Fruit fly (Drosophila melanogaster) whole organism, embryonic: ENCODE data around the gene CG6788.

Experiments used
- Aef1 ChIP-seq: fragments of 200-800 bp; sonication (Bioruptor generic); IDR thresholded peaks from 3 replicates; pipeline ENCODE4 v1.3.6; 2022; ENCODE audit warnings: missing biosample characterization, missing genetic modification characterization
- Antp ChIP-seq: fragments of 200-800 bp; sonication (Bioruptor generic); optimal IDR thresholded peaks from 3 replicates; lab custom pipeline; 2016; ENCODE audit warnings: missing biosample characterization, missing genetic modification characterization
- Atf3 ChIP-seq: fragments of 200-800 bp; sonication (Bioruptor generic); optimal IDR thresholded peaks from 3 replicates; lab custom pipeline; 2016; ENCODE audit warnings: missing biosample characterization, missing genetic modification characterization
- CG1024 ChIP-seq: fragments of 200-800 bp; sonication (Bioruptor generic); IDR thresholded peaks from 2 replicates; pipeline ENCODE4 v1.3.6; 2022; ENCODE audit warnings: missing biosample characterization, missing genetic modification characterization
- CG11247 ChIP-seq: fragments of 200-800 bp; sonication (Bioruptor generic); IDR thresholded peaks from 2 replicates; pipeline ENCODE4 v1.3.6; 2022; ENCODE audit warnings: missing biosample characterization, missing genetic modification characterization
- CG11456 ChIP-seq: fragments of 200-800 bp; sonication (Bioruptor generic); IDR thresholded peaks from 3 replicates; pipeline ENCODE4 v1.3.6; 2022; ENCODE audit warnings: missing biosample characterization, missing genetic modification characterization
- CG11504 ChIP-seq: fragments of 200-800 bp; sonication (Bioruptor generic); optimal IDR thresholded peaks from 3 replicates; lab custom pipeline; 2019; ENCODE audit warnings: missing biosample characterization, mild to moderate bottlenecking, missing genetic modification characterization, moderate library complexity
- CG12236 ChIP-seq: fragments of 200-800 bp; sonication (Bioruptor generic); optimal IDR thresholded peaks from 2 replicates; lab custom pipeline; 2016; ENCODE audit warnings: missing biosample characterization, missing genetic modification characterization
- CG13775 ChIP-seq: fragments of 200-800 bp; sonication (Bioruptor generic); optimal IDR thresholded peaks from 3 replicates; lab custom pipeline; 2017; ENCODE audit warnings: missing biosample characterization, mild to moderate bottlenecking, missing genetic modification characterization
- CG15514 ChIP-seq: fragments of 200-800 bp; sonication (Bioruptor generic); optimal IDR thresholded peaks from 3 replicates; lab custom pipeline; 2017; ENCODE audit warnings: missing biosample characterization, missing genetic modification characterization, mild to moderate bottlenecking, moderate library complexity, missing genetic modification reagents
- CG17912 ChIP-seq: fragments of 200-800 bp; sonication (Bioruptor generic); optimal IDR thresholded peaks from 2 replicates; lab custom pipeline; 2018; ENCODE audit warnings: missing biosample characterization, mild to moderate bottlenecking, missing genetic modification characterization
- CG18599 ChIP-seq: fragments of 200-800 bp; sonication (Bioruptor generic); optimal IDR thresholded peaks from 3 replicates; lab custom pipeline; 2017; ENCODE audit warnings: missing biosample characterization, missing genetic modification characterization, mild to moderate bottlenecking, moderate library complexity, missing genetic modification reagents
- CG31224 ChIP-seq: fragments of 200-800 bp; sonication (Bioruptor generic); IDR thresholded peaks from 2 replicates; pipeline ENCODE4 v1.3.6; 2022; ENCODE audit warnings: missing biosample characterization, missing genetic modification characterization
- CG31365 ChIP-seq: fragments of 200-800 bp; sonication (Bioruptor generic); optimal IDR thresholded peaks from 2 replicates; lab custom pipeline; 2018; ENCODE audit warnings: missing biosample characterization, mild to moderate bottlenecking, missing genetic modification characterization
- CG34224 ChIP-seq: fragments of 200-800 bp; sonication (Bioruptor generic); IDR thresholded peaks from 3 replicates; pipeline ENCODE4 v1.3.6; 2022; ENCODE audit warnings: missing biosample characterization, missing genetic modification characterization; ENCODE audit not compliant: partially characterized antibody
- CG4360 ChIP-seq: fragments of 200-800 bp; sonication (Bioruptor generic); IDR thresholded peaks from 2 replicates; pipeline ENCODE4 v1.3.6; 2022; ENCODE audit warnings: missing biosample characterization, missing genetic modification characterization
- CG9215 ChIP-seq: fragments of 200-800 bp; sonication (Bioruptor generic); IDR thresholded peaks from 2 replicates; pipeline ENCODE4 v1.3.6; 2022; ENCODE audit warnings: missing biosample characterization, missing genetic modification characterization
- D ChIP-seq, 2 experiments: fragments of 200-800 bp in 1 of 2; fragments of >200 bp in 1 of 2; sonication (Bioruptor generic) in 1 of 2; optimal IDR thresholded peaks; 2 replicates in 1 of 2; 3 replicates in 1 of 2; lab custom pipeline; 2017; ENCODE audit warnings: mild to moderate bottlenecking in 1 of 2, missing biosample characterization in 1 of 2, missing genetic modification characterization in 1 of 2, missing genetic modification reagents in 1 of 2
- Fer1 ChIP-seq: fragments of 200-800 bp; sonication (Bioruptor generic); optimal IDR thresholded peaks from 2 replicates; lab custom pipeline; 2017; ENCODE audit warnings: missing biosample characterization, mild to moderate bottlenecking, missing genetic modification characterization
- Fer2 ChIP-seq: fragments of 200-800 bp; sonication (Bioruptor generic); optimal IDR thresholded peaks from 2 replicates; lab custom pipeline; 2018; ENCODE audit warnings: missing biosample characterization, mild to moderate bottlenecking, missing genetic modification characterization, moderate library complexity
- HmgD ChIP-seq: fragments of 200-800 bp; sonication (Bioruptor generic); optimal IDR thresholded peaks from 3 replicates; lab custom pipeline; 2016; ENCODE audit warnings: missing biosample characterization, missing genetic modification characterization
- Hr3 ChIP-seq: fragments of 200-800 bp; sonication (Bioruptor generic); optimal IDR thresholded peaks from 3 replicates; lab custom pipeline; 2016; ENCODE audit warnings: missing biosample characterization, missing genetic modification characterization
- Lpt ChIP-seq: fragments of >200 bp; optimal IDR thresholded peaks from 2 replicates; lab custom pipeline; 2018; ENCODE audit warnings: missing biosample characterization, missing genetic modification characterization
- Med ChIP-seq: fragments of 200-800 bp; sonication (Bioruptor generic); peaks from one replicate; lab custom pipeline; 2016; ENCODE audit warnings: missing biosample characterization, missing genetic modification characterization, mild to moderate bottlenecking, inconsistent platforms, moderate library complexity
- Mes4 ChIP-seq: fragments of 200-800 bp; sonication (Bioruptor generic); optimal IDR thresholded peaks from 2 replicates; lab custom pipeline; 2016; ENCODE audit warnings: missing biosample characterization, missing genetic modification characterization
- NFAT ChIP-seq: fragments of 200-800 bp; sonication (Bioruptor generic); IDR thresholded peaks from 2 replicates; pipeline ENCODE4 v1.3.6; 2022; ENCODE audit warnings: missing biosample characterization, missing genetic modification characterization
- Nf-YC ChIP-seq: fragments of 200-800 bp; optimal IDR thresholded peaks from 3 replicates; lab custom pipeline; 2019; ENCODE audit warnings: missing biosample characterization, mild to moderate bottlenecking, missing genetic modification characterization, moderate library complexity
- Sry-δ ChIP-seq: fragments of 200-800 bp; sonication (Bioruptor generic); optimal IDR thresholded peaks from 2 replicates; lab custom pipeline; 2016; ENCODE audit warnings: missing biosample characterization, missing genetic modification characterization
- Trl ChIP-seq, 3 experiments: fragments of >200 bp in 2 of 3; fragments of 200-800 bp in 1 of 3; sonication (Bioruptor generic) in 1 of 3; optimal IDR thresholded peaks; 2 replicates in 1 of 3; 3 replicates in 2 of 3; lab custom pipeline; 2016 to 2017; ENCODE audit warnings: missing biosample characterization in 1 of 3, missing genetic modification characterization in 1 of 3
- bigmax ChIP-seq: fragments of 200-800 bp; sonication (Bioruptor generic); optimal IDR thresholded peaks from 2 replicates; lab custom pipeline; 2018; ENCODE audit warnings: missing biosample characterization, mild to moderate bottlenecking, missing genetic modification characterization
- br ChIP-seq: fragments of >200 bp; optimal IDR thresholded peaks from 2 replicates; lab custom pipeline; 2017
- bsh ChIP-seq, 2 experiments: fragments of 200-800 bp; sonication (Bioruptor generic); optimal IDR thresholded peaks; 2 replicates each; lab custom pipeline; 2017 to 2018; ENCODE audit warnings: mild to moderate bottlenecking in 2 of 2, missing biosample characterization in 2 of 2, missing genetic modification characterization in 2 of 2, moderate library complexity in 1 of 2
- cas ChIP-seq: fragments of 200-800 bp; sonication (Bioruptor generic); IDR thresholded peaks from 2 replicates; pipeline ENCODE4 v1.3.6; 2022; ENCODE audit warnings: missing biosample characterization, missing genetic modification characterization
- dm ChIP-seq: fragments of 200-800 bp; sonication (Bioruptor generic); optimal IDR thresholded peaks from 3 replicates; lab custom pipeline; 2016; ENCODE audit warnings: missing biosample characterization, missing genetic modification characterization
- en ChIP-seq: fragments of 200-800 bp; sonication (Bioruptor generic); optimal IDR thresholded peaks from 2 replicates; lab custom pipeline; 2016; ENCODE audit warnings: missing biosample characterization, missing genetic modification characterization
- grau ChIP-seq: fragments of 200-800 bp; optimal IDR thresholded peaks from 3 replicates; lab custom pipeline; 2019; ENCODE audit warnings: missing biosample characterization, mild to moderate bottlenecking, missing genetic modification characterization, moderate library complexity
- hbn ChIP-seq: fragments of 200-800 bp; sonication (Bioruptor generic); IDR thresholded peaks from 2 replicates; pipeline ENCODE4 v1.3.6; 2022; ENCODE audit warnings: missing biosample characterization, missing genetic modification characterization; ENCODE audit not compliant: partially characterized antibody
- hkb ChIP-seq, 2 experiments: fragments of 200-800 bp in 1 of 2; fragments of >200 bp in 1 of 2; sonication (Bioruptor generic) in 1 of 2; IDR thresholded peaks in 1 of 2; optimal IDR thresholded peaks in 1 of 2; 2 replicates each; pipeline versions ENCODE4 v1.3.6 to Lab custom; 2017 to 2022; ENCODE audit warnings: missing biosample characterization in 1 of 2, missing genetic modification characterization in 1 of 2
- kni ChIP-seq: fragments of 200-800 bp; sonication (Bioruptor generic); optimal IDR thresholded peaks from 3 replicates; lab custom pipeline; 2017; ENCODE audit warnings: mild to moderate bottlenecking, missing biosample characterization, missing genetic modification reagents, missing genetic modification characterization
- mirr ChIP-seq: fragments of 200-800 bp; sonication (Bioruptor generic); optimal IDR thresholded peaks from 3 replicates; lab custom pipeline; 2018; ENCODE audit warnings: missing biosample characterization, mild to moderate bottlenecking, missing genetic modification characterization
- pfk ChIP-seq: fragments of 200-800 bp; sonication (Bioruptor generic); optimal IDR thresholded peaks from 2 replicates; lab custom pipeline; 2018; ENCODE audit warnings: missing biosample characterization, mild to moderate bottlenecking, missing genetic modification characterization, moderate library complexity
- pho ChIP-seq: fragments of 200-800 bp; sonication (Bioruptor generic); optimal IDR thresholded peaks from 2 replicates; lab custom pipeline; 2016; ENCODE audit warnings: missing biosample characterization, missing genetic modification characterization
- pnt ChIP-seq: fragments of 200-800 bp; sonication (Bioruptor generic); optimal IDR thresholded peaks from 3 replicates; lab custom pipeline; 2016; ENCODE audit warnings: missing biosample characterization, missing genetic modification characterization
- pzg ChIP-seq: fragments of 200-800 bp; sonication (Bioruptor generic); optimal IDR thresholded peaks from 3 replicates; lab custom pipeline; 2018; ENCODE audit warnings: missing biosample characterization, mild to moderate bottlenecking, missing genetic modification characterization, moderate library complexity
- ranshi ChIP-seq: fragments of 200-800 bp; sonication (Bioruptor generic); IDR thresholded peaks from 2 replicates; pipeline ENCODE4 v1.3.6; 2022; ENCODE audit warnings: missing biosample characterization, missing genetic modification characterization
- run ChIP-seq: fragments of 200-800 bp; sonication (Bioruptor generic); optimal IDR thresholded peaks from 3 replicates; lab custom pipeline; 2018; ENCODE audit warnings: missing biosample characterization, mild to moderate bottlenecking, missing genetic modification characterization
- scrt ChIP-seq: fragments of 200-800 bp; sonication (Bioruptor generic); optimal IDR thresholded peaks from 2 replicates; lab custom pipeline; 2018; ENCODE audit warnings: missing biosample characterization, mild to moderate bottlenecking, missing genetic modification characterization, moderate library complexity
- sqz ChIP-seq: fragments of 200-800 bp; sonication (Bioruptor generic); optimal IDR thresholded peaks from 3 replicates; lab custom pipeline; 2018; ENCODE audit warnings: missing biosample characterization, mild to moderate bottlenecking, missing genetic modification characterization
- stc ChIP-seq: fragments of 200-800 bp; sonication (Bioruptor generic); IDR thresholded peaks from 2 replicates; pipeline ENCODE4 v1.3.6; 2022; ENCODE audit warnings: missing biosample characterization, missing genetic modification characterization

The CG6788 gene

DNA sequence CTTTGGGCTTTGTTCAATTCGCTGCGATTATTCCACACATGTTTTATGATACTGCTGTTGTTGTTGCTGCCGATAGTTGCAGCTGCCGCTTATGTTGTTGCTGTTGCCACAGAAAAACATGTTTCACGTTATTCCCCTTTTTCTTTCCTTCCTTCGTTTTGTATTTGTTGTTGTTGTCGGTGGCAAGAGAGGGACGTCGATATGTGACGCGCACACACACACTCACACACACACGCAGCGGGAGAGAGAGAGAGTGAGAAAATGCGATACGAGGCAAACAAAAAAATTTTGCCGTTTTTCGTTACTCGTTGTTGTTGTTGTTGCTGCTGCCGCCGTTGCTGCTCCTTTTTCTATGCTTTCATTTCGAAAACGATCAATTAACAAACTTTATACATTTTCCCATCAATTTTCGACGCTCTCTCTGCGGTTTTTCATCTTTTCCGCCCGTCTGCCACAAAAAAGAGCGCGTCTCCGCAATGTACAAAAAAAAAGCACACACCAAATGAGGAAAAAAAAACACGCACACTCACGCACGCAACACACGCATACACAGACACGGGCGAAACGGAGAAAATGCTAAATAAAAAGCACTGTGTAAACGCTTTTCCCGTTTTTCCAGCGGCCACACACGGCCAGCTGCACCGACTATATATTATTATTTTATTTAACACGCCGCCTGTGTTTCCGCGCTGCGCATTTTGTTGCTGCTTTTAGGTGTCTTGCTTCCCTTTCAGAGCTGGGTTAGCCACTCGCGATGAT lies 1.3 kb upstream of the CG6788 start:
- no peak for TF ChIP-seq hkb (optimal IDR thresholded peaks at IDR 0.05; lab: Kevin White, UChicago)
- no peak for TF ChIP-seq hkb (GFP tag; IDR thresholded peaks at IDR 0.05; lab: Robert Waterston, UW)
- peak; percentile 79 for TF ChIP-seq bigmax
- no peak for TF ChIP-seq Lpt (GFP tag; lab: Kevin White, UChicago)
- TF ChIP-seq pho (GFP tag; lab: Kevin White, UChicago), result no peak
- TF ChIP-seq CG31365 (tag; lab: Kevin White, UChicago), result no peak
- TF ChIP-seq run (tag; lab: Kevin White, UChicago), result no peak
- peak; percentile 13 for TF ChIP-seq Fer1 (GFP tag; lab: Kevin White, UChicago)
- TF ChIP-seq pzg (GFP tag; lab: Kevin White, UChicago), result no peak
- no peak for TF ChIP-seq CG12236 (GFP tag; lab: Kevin White, UChicago)
- no peak for TF ChIP-seq scrt
- TF ChIP-seq cas, result no peak
- TF ChIP-seq CG18599 (GFP tag; lab: Kevin White, UChicago), result no peak
- TF ChIP-seq Trl (optimal IDR thresholded peaks at IDR 0.05; lab: Kevin White, UChicago), result peak; percentile 52 to 87
- peak; percentile 18 for TF ChIP-seq Trl (GFP tag; optimal IDR thresholded peaks at IDR 0.05; lab: Kevin White, UChicago)
- no peak for TF ChIP-seq br
- TF ChIP-seq Hr3 (GFP tag; lab: Kevin White, UChicago), result no peak
- TF ChIP-seq Sry-δ (GFP tag; lab: Kevin White, UChicago), result no peak
- TF ChIP-seq grau (tag; lab: Kevin White, UChicago), result no peak
- TF ChIP-seq CG9215, result no peak
- TF ChIP-seq stc (GFP tag; lab: Robert Waterston, UW), result no peak
- TF ChIP-seq CG11504 (tag; lab: Kevin White, UChicago), result peak; percentile 23
- TF ChIP-seq CG11456 (GFP tag; lab: Robert Waterston, UW), result no peak
- TF ChIP-seq CG15514 (GFP tag; lab: Kevin White, UChicago), result no peak
- TF ChIP-seq kni, result no peak
- TF ChIP-seq ranshi (GFP tag; lab: Robert Waterston, UW), result no peak
- TF ChIP-seq bsh (GFP tag; optimal IDR thresholded peaks at IDR 0.05; lab: Kevin White, UChicago), result peak in 1 of 2 experiments; percentile 81
- TF ChIP-seq Mes4 (GFP tag; lab: Kevin White, UChicago), result no peak
- no peak for TF ChIP-seq Antp (GFP tag; lab: Kevin White, UChicago)
- TF ChIP-seq CG11247 (GFP tag; lab: Robert Waterston, UW), result no peak
- no peak for TF ChIP-seq Fer2
- no peak for TF ChIP-seq CG13775 (GFP tag; lab: Kevin White, UChicago)
- no peak for TF ChIP-seq pnt (GFP tag; lab: Kevin White, UChicago)
- TF ChIP-seq Atf3, result no peak
- TF ChIP-seq sqz, result peak; percentile 99
- no peak for TF ChIP-seq mirr
- TF ChIP-seq Med, result peak; percentile 78
- no peak for TF ChIP-seq D (optimal IDR thresholded peaks at IDR 0.05; lab: Kevin White, UChicago)
- no peak for TF ChIP-seq D (GFP tag; optimal IDR thresholded peaks at IDR 0.05; lab: Kevin White, UChicago)
- no peak for TF ChIP-seq CG17912
- no peak for TF ChIP-seq en
- peak; percentile 10; the same call in 1 of the 3 replicates for TF ChIP-seq Aef1 (GFP tag; lab: Robert Waterston, UW)
- peak; percentile 15 for TF ChIP-seq Nf-YC
- TF ChIP-seq CG31224 (GFP tag; lab: Robert Waterston, UW), result no peak
- peak; percentile 33; the same call in 1 of the 2 replicates for TF ChIP-seq NFAT
- TF ChIP-seq HmgD (GFP tag; lab: Kevin White, UChicago), result no peak
- no peak for TF ChIP-seq dm (GFP tag; lab: Kevin White, UChicago)
- no peak for TF ChIP-seq CG1024 (GFP tag; lab: Robert Waterston, UW)
- TF ChIP-seq hbn (GFP tag; lab: Robert Waterston, UW), result no peak
- peak; percentile 99 for TF ChIP-seq CG4360 (GFP tag; lab: Robert Waterston, UW)
- TF ChIP-seq pfk (GFP tag; lab: Kevin White, UChicago), result no peak
- no peak for TF ChIP-seq CG34224
